Worm (Caenorhabditis elegans) whole organism, mixed stage, embryonic: ENCODE results near the gene F22B3.5.
A peak's percentile ranks its signal among the peaks of the same experiment; 100 is the strongest.

ENCODE experiments used
- ces-1 ChIP-seq: fragments of 150-350 bp; optimal IDR thresholded peaks from 2 replicates; lab custom pipeline; 2014; ENCODE audit warnings: missing biosample characterization, missing genetic modification reagents, missing genetic modification characterization
- mep-1 ChIP-seq: fragments of 150-350 bp; optimal IDR thresholded peaks from 2 replicates; lab custom pipeline; 2017; ENCODE audit warnings: missing biosample characterization, missing genetic modification reagents, missing genetic modification characterization, inconsistent platforms
- sptf-1 ChIP-seq: sonication (generic microtip); optimal IDR thresholded peaks from 2 replicates; lab custom pipeline; 2017; ENCODE audit warnings: mild to moderate bottlenecking, missing genetic modification characterization, moderate library complexity, missing compliant biosample characterization

ce11 chrIV:11431448-11431847, 14.8 kb upstream of the F22B3.5 start:
- no peak for TF ChIP-seq mep-1 (tag; lab: Kevin White, UChicago)
- peak; percentile 98 for TF ChIP-seq ces-1
- no peak for TF ChIP-seq sptf-1 (tag; lab: Kevin White, UChicago)
